Worm (Caenorhabditis elegans) whole organism, early embryonic: ENCODE measurements around the gene E01G4.3.

Experiments used
- aly-1 ChIP-seq: sonication (generic microtip); optimal IDR thresholded peaks from 2 replicates; lab custom pipeline; 2016; ENCODE audit warnings: missing genetic modification characterization, missing compliant biosample characterization
- ama-1 ChIP-seq: fragments of 150-350 bp; optimal IDR thresholded peaks from 2 replicates; lab custom pipeline; 2014
- ceh-13 ChIP-seq: fragments of 200-800 bp; sonication (Bioruptor generic); optimal IDR thresholded peaks from 2 replicates; lab custom pipeline; 2018; ENCODE audit warnings: mild to moderate bottlenecking, missing genetic modification characterization, missing compliant biosample characterization
- ets-7 ChIP-seq: sonication (generic microtip); optimal IDR thresholded peaks from 2 replicates; lab custom pipeline; 2016; ENCODE audit warnings: missing genotype, missing genetic modification characterization, missing compliant biosample characterization
- flt-1 ChIP-seq: fragments of 200-800 bp; sonication (Bioruptor generic); IDR thresholded peaks from 2 replicates; pipeline ENCODE4 v1.3.6; 2022; ENCODE audit warnings: missing genetic modification characterization, missing compliant biosample characterization
- hmg-4 ChIP-seq: fragments of 200-800 bp; sonication (Bioruptor generic); optimal IDR thresholded peaks from 2 replicates; lab custom pipeline; 2018; ENCODE audit warnings: mild to moderate bottlenecking, missing genetic modification characterization, missing compliant biosample characterization
- hnd-1 ChIP-seq: sonication (generic microtip); optimal IDR thresholded peaks from 2 replicates; lab custom pipeline; 2016; ENCODE audit warnings: missing genetic modification characterization, missing compliant biosample characterization
- pes-1 ChIP-seq: fragments of 200-800 bp; sonication (Bioruptor generic); IDR thresholded peaks from 2 replicates; pipeline ENCODE4 v1.3.6; 2022; ENCODE audit warnings: missing genetic modification reagents, missing genetic modification characterization, missing compliant biosample characterization
- tbx-37 ChIP-seq: fragments of 200-800 bp; sonication (Bioruptor generic); conservative IDR thresholded peaks from 2 replicates; pipeline ENCODE4 v1.3.6; 2022; ENCODE audit warnings: missing genetic modification reagents, missing genetic modification characterization, missing compliant biosample characterization
- tra-4 ChIP-seq: sonication (generic microtip); optimal IDR thresholded peaks from 2 replicates; lab custom pipeline; 2017; ENCODE audit warnings: missing genetic modification characterization, missing compliant biosample characterization

DNA sequence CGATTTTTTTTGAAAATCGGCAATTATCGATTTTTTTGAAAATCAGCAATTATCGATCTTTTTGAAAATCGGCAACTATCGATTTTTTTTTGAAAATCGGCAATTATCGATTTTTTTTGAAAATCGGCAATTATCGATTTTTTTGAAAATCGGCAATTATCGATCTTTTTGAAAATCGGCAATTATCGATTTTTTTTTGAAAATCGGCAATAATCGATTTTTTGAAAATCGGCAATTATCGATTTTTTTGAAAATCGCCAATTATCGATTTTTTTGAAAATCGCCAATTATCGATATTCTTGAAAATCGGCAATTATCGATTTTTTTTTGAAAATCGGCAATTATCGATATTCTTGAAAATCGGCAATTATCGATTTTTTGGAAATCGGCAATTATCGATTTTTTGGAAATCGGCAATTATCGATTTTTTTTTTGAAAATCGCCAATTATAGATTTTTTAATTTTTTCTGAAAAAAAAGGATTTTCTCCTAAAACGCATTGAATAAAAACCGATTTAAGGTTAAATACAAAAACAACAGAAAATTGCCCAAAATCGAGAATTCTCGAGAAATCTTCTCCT is 51.9 kb downstream of the E01G4.3 start:
- TF ChIP-seq ama-1 (lab: Kevin White, UChicago) (no peak), pes-1 (GFP tag; lab: Robert Waterston, UW) (no peak), tbx-37 (GFP tag; lab: Robert Waterston, UW) (no peak), tra-4 (tag; lab: Kevin White, UChicago) (no peak), hmg-4 (no peak), ceh-13 (GFP tag; lab: Kevin White, UChicago) (no peak), ets-7 (tag; lab: Kevin White, UChicago) (no peak), flt-1 (no peak), hnd-1 (tag; lab: Kevin White, UChicago) (no peak), aly-1 (tag; lab: Kevin White, UChicago) (no peak)
